Fruit fly (Drosophila melanogaster) whole organism, embryonic: ENCODE data around the gene Sk2.

Experiments used
- CG10147 ChIP-seq: fragments of 200-800 bp; sonication (Bioruptor generic); optimal IDR thresholded peaks from 2 replicates; lab custom pipeline; 2019; ENCODE audit warnings: missing biosample characterization, mild to moderate bottlenecking, missing genetic modification characterization, moderate library complexity
- CG10979 ChIP-seq: fragments of 200-800 bp; sonication (Bioruptor generic); optimal IDR thresholded peaks from 2 replicates; lab custom pipeline; 2018; ENCODE audit warnings: missing biosample characterization, mild to moderate bottlenecking, missing genetic modification characterization, moderate library complexity
- CG12155 ChIP-seq: fragments of 200-800 bp; sonication (Bioruptor generic); optimal IDR thresholded peaks from 3 replicates; lab custom pipeline; 2016; ENCODE audit warnings: missing biosample characterization, missing genetic modification characterization
- CG12299 ChIP-seq: fragments of 200-800 bp; sonication (Bioruptor generic); optimal IDR thresholded peaks from 2 replicates; lab custom pipeline; 2018; ENCODE audit warnings: missing biosample characterization, mild to moderate bottlenecking, missing genetic modification characterization
- CG14710 ChIP-seq: fragments of 200-800 bp; sonication (Bioruptor generic); optimal IDR thresholded peaks from 3 replicates; lab custom pipeline; 2019; ENCODE audit warnings: missing biosample characterization, mild to moderate bottlenecking, missing genetic modification characterization, moderate library complexity
- CG15011 ChIP-seq: fragments of 200-800 bp; sonication (Bioruptor generic); optimal IDR thresholded peaks from 3 replicates; lab custom pipeline; 2018; ENCODE audit warnings: missing biosample characterization, mild to moderate bottlenecking, missing genetic modification characterization
- CG15514 ChIP-seq: fragments of 200-800 bp; sonication (Bioruptor generic); optimal IDR thresholded peaks from 3 replicates; lab custom pipeline; 2017; ENCODE audit warnings: missing biosample characterization, missing genetic modification characterization, mild to moderate bottlenecking, moderate library complexity, missing genetic modification reagents
- CG16815 ChIP-seq: fragments of 200-800 bp; sonication (Bioruptor generic); optimal IDR thresholded peaks from 3 replicates; lab custom pipeline; 2017; ENCODE audit warnings: missing biosample characterization, mild to moderate bottlenecking, missing genetic modification characterization
- CG18011 ChIP-seq: fragments of 200-800 bp; sonication (Bioruptor generic); optimal IDR thresholded peaks from 2 replicates; lab custom pipeline; 2017; ENCODE audit warnings: missing biosample characterization, missing genetic modification characterization, mild to moderate bottlenecking, moderate library complexity, missing genotype
- CG18619 ChIP-seq: fragments of 200-800 bp; sonication (Bioruptor generic); optimal IDR thresholded peaks from 3 replicates; lab custom pipeline; 2017; ENCODE audit warnings: missing biosample characterization, mild to moderate bottlenecking, missing genetic modification characterization
- CG33213 ChIP-seq: fragments of 200-800 bp; sonication (Bioruptor generic); optimal IDR thresholded peaks from 3 replicates; lab custom pipeline; 2016; ENCODE audit warnings: missing biosample characterization, missing genetic modification characterization
- CG3726 ChIP-seq: fragments of 200-800 bp; sonication (Bioruptor generic); IDR thresholded peaks from 3 replicates; pipeline ENCODE4, ENCODE4 v1.3.6; 2022; ENCODE audit warnings: missing biosample characterization, missing genetic modification characterization
- CG5245 ChIP-seq: fragments of 200-800 bp; sonication (Bioruptor generic); optimal IDR thresholded peaks from 3 replicates; lab custom pipeline; 2016; ENCODE audit warnings: missing biosample characterization, missing genetic modification characterization
- CG8290 ChIP-seq, 3 experiments: fragments of 200-800 bp; sonication (Bioruptor generic); optimal IDR thresholded peaks; 2 replicates each; lab custom pipeline; 2016 to 2019; ENCODE audit warnings: missing biosample characterization in 3 of 3, missing genetic modification characterization in 3 of 3, mild to moderate bottlenecking in 2 of 3, moderate library complexity in 1 of 3
- CG8944 ChIP-seq: fragments of 200-800 bp; sonication (Bioruptor generic); optimal IDR thresholded peaks from 3 replicates; lab custom pipeline; 2016; ENCODE audit warnings: missing biosample characterization, missing genetic modification characterization
- CG9932 ChIP-seq: fragments of 200-800 bp; sonication (Bioruptor generic); IDR thresholded peaks from 2 replicates; pipeline ENCODE4 v1.3.6; 2022; ENCODE audit warnings: missing biosample characterization, missing genetic modification characterization
- Dbx ChIP-seq: fragments of 200-800 bp; sonication (Bioruptor generic); IDR thresholded peaks from 3 replicates; pipeline ENCODE4 v1.3.6; 2022; ENCODE audit warnings: missing biosample characterization, missing genetic modification characterization
- Dip3 ChIP-seq: fragments of 200-800 bp; sonication (Bioruptor generic); optimal IDR thresholded peaks from 3 replicates; lab custom pipeline; 2016; ENCODE audit warnings: missing biosample characterization, missing genetic modification characterization
- Doc3 ChIP-seq: fragments of 200-800 bp; sonication (Bioruptor generic); IDR thresholded peaks from 3 replicates; pipeline ENCODE4 v1.3.6; 2022; ENCODE audit warnings: missing biosample characterization, missing genetic modification characterization; ENCODE audit not compliant: partially characterized antibody
- ERR ChIP-seq: fragments of 200-800 bp; sonication (Bioruptor generic); optimal IDR thresholded peaks from 2 replicates; lab custom pipeline; 2016; ENCODE audit warnings: missing biosample characterization, missing genetic modification characterization
- Ets65A ChIP-seq: fragments of 200-800 bp; sonication (Bioruptor generic); peaks from one replicate; lab custom pipeline; 2016; ENCODE audit warnings: missing biosample characterization, missing genetic modification characterization
- Mad ChIP-seq: fragments of 200-800 bp; sonication (Bioruptor generic); optimal IDR thresholded peaks from 2 replicates; lab custom pipeline; 2016; ENCODE audit warnings: missing biosample characterization, missing genetic modification characterization
- Meics ChIP-seq: fragments of 200-800 bp; sonication (Bioruptor generic); optimal IDR thresholded peaks from 2 replicates; lab custom pipeline; 2017; ENCODE audit warnings: missing biosample characterization, mild to moderate bottlenecking, missing genetic modification characterization
- NK7.1 ChIP-seq: fragments of 200-800 bp; sonication (Bioruptor generic); optimal IDR thresholded peaks from 3 replicates; lab custom pipeline; 2016; ENCODE audit warnings: missing biosample characterization, missing genetic modification characterization
- Nf-YA ChIP-seq: fragments of 200-800 bp; sonication (Bioruptor generic); IDR thresholded peaks from 2 replicates; pipeline ENCODE4 v1.3.6; 2022; ENCODE audit warnings: missing biosample characterization, missing genetic modification characterization
- Nf-YC ChIP-seq: fragments of 200-800 bp; optimal IDR thresholded peaks from 3 replicates; lab custom pipeline; 2019; ENCODE audit warnings: missing biosample characterization, mild to moderate bottlenecking, missing genetic modification characterization, moderate library complexity
- Oaz ChIP-seq: fragments of 200-800 bp; sonication (Bioruptor generic); IDR thresholded peaks from 2 replicates; pipeline ENCODE4 v1.3.6; 2022; ENCODE audit warnings: missing biosample characterization, missing genetic modification characterization
- Ssrp ChIP-seq: fragments of 200-800 bp; sonication (Bioruptor generic); optimal IDR thresholded peaks from 2 replicates; lab custom pipeline; 2018; ENCODE audit warnings: missing biosample characterization, mild to moderate bottlenecking, missing genetic modification characterization, moderate library complexity
- TFAM ChIP-seq: fragments of 200-800 bp; sonication (Bioruptor generic); optimal IDR thresholded peaks from 2 replicates; lab custom pipeline; 2017; ENCODE audit warnings: missing biosample characterization, missing genetic modification characterization, inconsistent platforms
- ac ChIP-seq: fragments of 200-800 bp; sonication (Bioruptor generic); optimal IDR thresholded peaks from 3 replicates; lab custom pipeline; 2017; ENCODE audit warnings: missing biosample characterization, mild to moderate bottlenecking, missing genetic modification characterization
- amos ChIP-seq: fragments of 200-800 bp; sonication (Bioruptor generic); IDR thresholded peaks from 2 replicates; pipeline ENCODE4 v1.3.6; 2022; ENCODE audit warnings: missing biosample characterization, missing genetic modification characterization; ENCODE audit not compliant: partially characterized antibody
- ara ChIP-seq: fragments of 200-800 bp; sonication (Bioruptor generic); IDR thresholded peaks from 2 replicates; pipeline ENCODE4 v1.3.6; 2022; ENCODE audit warnings: missing biosample characterization, missing genetic modification characterization
- cwo ChIP-seq: fragments of 200-800 bp; sonication (Bioruptor generic); optimal IDR thresholded peaks from 3 replicates; lab custom pipeline; 2017; ENCODE audit warnings: missing biosample characterization, missing genetic modification characterization, mild to moderate bottlenecking, moderate library complexity, missing genetic modification reagents
- da ChIP-seq: fragments of 200-800 bp; sonication (Bioruptor generic); optimal IDR thresholded peaks from 2 replicates; lab custom pipeline; 2016; ENCODE audit warnings: missing biosample characterization, missing genetic modification characterization
- dmrt11E ChIP-seq: fragments of 200-800 bp; sonication (Bioruptor generic); optimal IDR thresholded peaks from 3 replicates; lab custom pipeline; 2018; ENCODE audit warnings: missing biosample characterization, mild to moderate bottlenecking, missing genetic modification characterization, moderate library complexity
- ewg ChIP-seq: fragments of 200-800 bp; sonication (Bioruptor generic); optimal IDR thresholded peaks from 3 replicates; lab custom pipeline; 2017; ENCODE audit warnings: mild to moderate bottlenecking, missing biosample characterization, missing genetic modification reagents, missing genetic modification characterization
- eyg ChIP-seq: fragments of 200-800 bp; sonication (Bioruptor generic); optimal IDR thresholded peaks from 3 replicates; lab custom pipeline; 2016; ENCODE audit warnings: missing biosample characterization, missing genetic modification characterization
- gsb ChIP-seq: fragments of 200-800 bp; sonication (Bioruptor generic); IDR thresholded peaks from 2 replicates; pipeline ENCODE4 v1.3.6; 2022; ENCODE audit warnings: missing biosample characterization, missing genetic modification characterization
- jigr1 ChIP-seq: fragments of 200-800 bp; sonication (Bioruptor generic); IDR thresholded peaks from 3 replicates; pipeline ENCODE4 v1.3.6; 2022; ENCODE audit warnings: missing biosample characterization, missing genetic modification characterization
- kah ChIP-seq: fragments of 200-800 bp; sonication (Bioruptor generic); optimal IDR thresholded peaks from 2 replicates; lab custom pipeline; 2018; ENCODE audit warnings: missing biosample characterization, mild to moderate bottlenecking, missing genetic modification characterization
- knrl ChIP-seq: fragments of 200-800 bp; sonication (Bioruptor generic); IDR thresholded peaks from 3 replicates; pipeline ENCODE4 v1.3.6; 2022; ENCODE audit warnings: missing biosample characterization, missing genetic modification characterization; ENCODE audit not compliant: partially characterized antibody
- maf-S ChIP-seq: fragments of 200-800 bp; sonication (Bioruptor generic); optimal IDR thresholded peaks from 2 replicates; lab custom pipeline; 2016; ENCODE audit warnings: missing biosample characterization, missing genetic modification characterization
- nom ChIP-seq: fragments of 200-800 bp; sonication (Bioruptor generic); optimal IDR thresholded peaks from 2 replicates; lab custom pipeline; 2017; ENCODE audit warnings: missing biosample characterization, missing genetic modification characterization, mild to moderate bottlenecking, moderate library complexity, missing genetic modification reagents
- p53 ChIP-seq: fragments of 200-800 bp; sonication (Bioruptor generic); optimal IDR thresholded peaks from 2 replicates; lab custom pipeline; 2016; ENCODE audit warnings: missing biosample characterization, missing genetic modification characterization
- pfk ChIP-seq: fragments of 200-800 bp; sonication (Bioruptor generic); optimal IDR thresholded peaks from 2 replicates; lab custom pipeline; 2018; ENCODE audit warnings: missing biosample characterization, mild to moderate bottlenecking, missing genetic modification characterization, moderate library complexity
- run ChIP-seq: fragments of 200-800 bp; sonication (Bioruptor generic); optimal IDR thresholded peaks from 3 replicates; lab custom pipeline; 2018; ENCODE audit warnings: missing biosample characterization, mild to moderate bottlenecking, missing genetic modification characterization
- sd ChIP-seq: fragments of 200-800 bp; sonication (Bioruptor generic); optimal IDR thresholded peaks from 3 replicates; lab custom pipeline; 2018; ENCODE audit warnings: missing biosample characterization, mild to moderate bottlenecking, missing genetic modification characterization, moderate library complexity
- tio ChIP-seq: fragments of 200-800 bp; sonication (Bioruptor generic); optimal IDR thresholded peaks from 2 replicates; lab custom pipeline; 2017; ENCODE audit warnings: missing biosample characterization, missing genetic modification characterization, inconsistent platforms

Gene Sk2

dm6 chr3L:3080084-3080994, 33.5 kb downstream of the Sk2 start (continued):
- TF ChIP-seq da (GFP tag; lab: Kevin White, UChicago) (no peak), pfk (no peak), CG3726 (GFP tag; lab: Robert Waterston, UW) (no peak), CG10979 (tag; lab: Kevin White, UChicago) (no peak), cwo (GFP tag; lab: Kevin White, UChicago) (peak; percentile 75), CG15514 (peak; percentile 53), ewg (GFP tag; lab: Kevin White, UChicago) (no peak), Doc3 (GFP tag; lab: Robert Waterston, UW) (no peak), TFAM (GFP tag; lab: Kevin White, UChicago) (no peak), CG5245 (GFP tag; lab: Kevin White, UChicago) (no peak), CG8944 (GFP tag; lab: Kevin White, UChicago) (no peak), tio (no peak), maf-S (no peak), Ets65A (GFP tag; lab: Kevin White, UChicago) (peak; percentile 82), Dbx (GFP tag; lab: Robert Waterston, UW) (peak; percentile 27; the same call in 1 of the 3 replicates), CG12299 (no peak), gsb (GFP tag; lab: Robert Waterston, UW) (no peak), CG8290 (GFP tag; optimal IDR thresholded peaks at IDR 0.05; lab: Kevin White, UChicago) (peak; percentile 5), CG8290 (tag; optimal IDR thresholded peaks at IDR 0.05; lab: Kevin White, UChicago) (no peak), Dip3 (no peak), CG14710 (tag; lab: Kevin White, UChicago) (no peak), CG10147 (no peak), ara (GFP tag; lab: Robert Waterston, UW) (no peak), Nf-YA (GFP tag; lab: Robert Waterston, UW) (no peak; the same call in 1 of the 2 replicates), run (peak; percentile 86), CG18011 (GFP tag; lab: Kevin White, UChicago) (no peak), amos (GFP tag; lab: Robert Waterston, UW) (no peak), eyg (GFP tag; lab: Kevin White, UChicago) (no peak), CG9932 (no peak), Mad (GFP tag; lab: Kevin White, UChicago) (no peak), NK7.1 (GFP tag; lab: Kevin White, UChicago) (no peak), Ssrp (tag; lab: Kevin White, UChicago) (peak; percentile 20), kah (GFP tag; lab: Kevin White, UChicago) (no peak), Nf-YC (tag; lab: Kevin White, UChicago) (peak; percentile 62), p53 (GFP tag; lab: Kevin White, UChicago) (no peak), ERR (GFP tag; lab: Kevin White, UChicago) (no peak), Oaz (no peak), dmrt11E (tag; lab: Kevin White, UChicago) (peak; percentile 13), CG15011 (GFP tag; lab: Kevin White, UChicago) (peak; percentile 4), ac (no peak), CG33213 (GFP tag; lab: Kevin White, UChicago) (peak; percentile 16), CG16815 (no peak), sd (tag; lab: Kevin White, UChicago) (peak; percentile 67), nom (no peak), CG18619 (no peak), Meics (GFP tag; lab: Kevin White, UChicago) (peak; percentile 6), jigr1 (no peak), CG12155 (GFP tag; lab: Kevin White, UChicago) (no peak), knrl (GFP tag; lab: Robert Waterston, UW) (no peak)
